Worm (Caenorhabditis elegans): ENCODE results near the gene R107.9.

DNA sequence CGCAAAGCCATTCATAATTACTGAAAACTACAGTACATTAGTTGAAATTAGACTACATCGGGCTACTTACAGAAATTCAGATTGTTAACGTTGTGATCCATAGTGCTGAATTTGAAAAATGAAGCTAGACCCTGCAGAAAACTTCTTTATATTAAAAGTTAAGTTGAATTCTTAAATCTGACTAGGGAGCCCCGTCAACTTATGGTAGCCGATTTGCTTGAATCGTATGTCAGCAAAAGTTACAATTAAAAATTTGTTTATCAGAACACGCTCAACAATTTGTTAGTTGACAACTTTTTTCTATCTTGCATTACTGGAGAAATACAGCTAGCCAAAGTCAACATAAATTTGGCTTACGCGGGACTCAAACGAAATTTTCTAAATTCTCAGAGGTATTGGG lies 15.2 kb upstream of the R107.9 start, which contains the start of gene F59B2.14:
- no peak for TF ChIP-seq pqm-1 (tag; optimal IDR thresholded peaks at IDR 0.05)
- TF ChIP-seq ama-1 (optimal IDR thresholded peaks at IDR 0.05) = no peak
- TF ChIP-seq duxl-1 (tag; optimal IDR thresholded peaks at IDR 0.05; ENCODE audit: poor library complexity) = no peak
- TF ChIP-seq nhr-76 (tag; optimal IDR thresholded peaks at IDR 0.05) = no peak
- no peak for TF ChIP-seq snpc-4 (tag; optimal IDR thresholded peaks at IDR 0.05)
- no peak for TF ChIP-seq nhr-25 (tag; optimal IDR thresholded peaks at IDR 0.05; ENCODE audit: borderline replicate concordance, insufficient read depth)
- no peak for TF ChIP-seq ces-1 (GFP tag; optimal IDR thresholded peaks at IDR 0.05)
- no peak for TF ChIP-seq R02D3.7 (tag; optimal IDR thresholded peaks at IDR 0.05)
- TF ChIP-seq fos-1 (tag; optimal IDR thresholded peaks at IDR 0.05) = no peak
- TF ChIP-seq saeg-2 (GFP tag; IDR thresholded peaks at IDR 0.05) = no peak
- no peak for TF ChIP-seq aha-1 (tag)
- no peak for TF ChIP-seq T20F7.1 (GFP tag; optimal IDR thresholded peaks at IDR 0.05)

Data from whole organism, L4 larva.